Worm (Caenorhabditis elegans) whole organism, L4/young adult: Measurements from ENCODE around the gene nono-1.

Experiments used
- dao-5 ChIP-seq: sonication (generic microtip); optimal IDR thresholded peaks from 2 replicates; lab custom pipeline; 2016; ENCODE audit warnings: missing genotype, missing genetic modification characterization, moderate library complexity, missing compliant biosample characterization
- him-1 ChIP-seq: sonication (generic microtip); optimal IDR thresholded peaks from 2 replicates; lab custom pipeline; 2016; ENCODE audit warnings: missing genotype, missing genetic modification reagents, missing genetic modification characterization, missing compliant biosample characterization

DNA sequence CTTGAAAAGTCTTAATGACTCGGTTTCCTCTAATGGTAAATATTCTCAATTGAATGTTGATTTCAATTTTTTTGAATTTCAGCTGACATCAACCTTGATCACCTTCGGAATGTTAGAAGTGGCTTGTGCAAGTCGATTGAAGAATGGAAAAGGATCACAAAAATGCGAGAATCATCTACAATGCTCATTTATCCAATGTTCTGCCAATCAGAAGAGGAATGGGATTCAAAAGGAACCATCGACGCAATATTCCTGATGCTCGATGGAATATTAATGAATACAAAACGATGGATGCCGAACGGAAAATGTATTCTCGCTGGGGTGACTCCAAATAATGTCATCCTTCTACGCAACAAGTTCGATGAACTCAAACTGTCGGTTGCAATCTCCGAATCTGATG, 3.5 kb upstream of the nono-1 start:
- TF ChIP-seq dao-5 (no peak), him-1 (tag; lab: Kevin White, UChicago) (no peak)
